Fruit fly (Drosophila melanogaster) whole organism, embryonic: ENCODE results near the gene CG17187.

Experiments used
- BEAF-32 ChIP-seq: fragments of 200-800 bp; sonication (Bioruptor generic); optimal IDR thresholded peaks from 3 replicates; lab custom pipeline; 2017; ENCODE audit warnings: missing biosample characterization, missing genetic modification characterization, mild to moderate bottlenecking, moderate library complexity, missing genetic modification reagents
- Bteb2 ChIP-seq: fragments of 200-800 bp; sonication (Bioruptor generic); optimal IDR thresholded peaks from 2 replicates; lab custom pipeline; 2016; ENCODE audit warnings: missing biosample characterization, missing genetic modification characterization
- CG11085 ChIP-seq: fragments of 200-800 bp; sonication (Bioruptor generic); IDR thresholded peaks from 2 replicates; pipeline ENCODE4 v1.3.6; 2022; ENCODE audit warnings: missing biosample characterization, missing genetic modification characterization
- CG11695 ChIP-seq: fragments of 200-800 bp; sonication (Bioruptor generic); IDR thresholded peaks from 3 replicates; pipeline ENCODE4 v1.3.6; 2022; ENCODE audit warnings: missing biosample characterization, missing genetic modification characterization
- CG15073 ChIP-seq: fragments of 200-800 bp; sonication (Bioruptor generic); optimal IDR thresholded peaks from 2 replicates; lab custom pipeline; 2016; ENCODE audit warnings: missing biosample characterization, missing genetic modification characterization
- CG1602 ChIP-seq: fragments of 200-800 bp; sonication (Bioruptor generic); optimal IDR thresholded peaks from 3 replicates; lab custom pipeline; 2016; ENCODE audit warnings: missing biosample characterization, missing genetic modification characterization
- CG17328 ChIP-seq: fragments of 200-800 bp; sonication (Bioruptor generic); IDR thresholded peaks from 2 replicates; pipeline ENCODE4 v1.3.6; 2022; ENCODE audit warnings: missing biosample characterization, missing genetic modification characterization
- CG18011 ChIP-seq: fragments of 200-800 bp; sonication (Bioruptor generic); optimal IDR thresholded peaks from 2 replicates; lab custom pipeline; 2017; ENCODE audit warnings: missing biosample characterization, missing genetic modification characterization, mild to moderate bottlenecking, moderate library complexity, missing genotype
- CG2199 ChIP-seq: fragments of 200-800 bp; sonication (Bioruptor generic); IDR thresholded peaks from 3 replicates; pipeline ENCODE4 v1.3.6; 2022; ENCODE audit warnings: missing biosample characterization, missing genetic modification characterization
- CG3163 ChIP-seq: fragments of 200-800 bp; sonication (Bioruptor generic); optimal IDR thresholded peaks from 3 replicates; lab custom pipeline; 2016; ENCODE audit warnings: missing biosample characterization, missing genetic modification characterization
- CG32532 ChIP-seq: fragments of 200-800 bp; sonication (Bioruptor generic); IDR thresholded peaks from 2 replicates; pipeline ENCODE4 v1.3.6; 2022; ENCODE audit warnings: missing biosample characterization, missing genetic modification characterization
- CG32772 ChIP-seq: fragments of 200-800 bp; sonication (Bioruptor generic); IDR thresholded peaks from 2 replicates; pipeline ENCODE4 v1.3.6; 2022; ENCODE audit warnings: missing biosample characterization, missing genetic modification characterization
- CG34224 ChIP-seq: fragments of 200-800 bp; sonication (Bioruptor generic); IDR thresholded peaks from 3 replicates; pipeline ENCODE4 v1.3.6; 2022; ENCODE audit warnings: missing biosample characterization, missing genetic modification characterization; ENCODE audit not compliant: partially characterized antibody
- CG34376 ChIP-seq: fragments of 200-800 bp; sonication (Bioruptor generic); optimal IDR thresholded peaks from 2 replicates; lab custom pipeline; 2018; ENCODE audit warnings: missing biosample characterization, mild to moderate bottlenecking, missing genetic modification characterization
- CG42726 ChIP-seq: fragments of 200-800 bp; sonication (Bioruptor generic); IDR thresholded peaks from 2 replicates; pipeline ENCODE4 v1.3.6; 2022; ENCODE audit warnings: missing biosample characterization, missing genetic modification characterization; ENCODE audit not compliant: partially characterized antibody
- CG8089 ChIP-seq: fragments of 200-800 bp; sonication (Bioruptor generic); optimal IDR thresholded peaks from 3 replicates; lab custom pipeline; 2016; ENCODE audit warnings: missing biosample characterization, missing genetic modification characterization
- CG9817 ChIP-seq: fragments of 200-800 bp; sonication (Bioruptor generic); optimal IDR thresholded peaks from 2 replicates; lab custom pipeline; 2018; ENCODE audit warnings: missing biosample characterization, mild to moderate bottlenecking, missing genetic modification characterization, moderate library complexity
- CTCF ChIP-seq: fragments of 200-800 bp; sonication (Bioruptor generic); optimal IDR thresholded peaks from 2 replicates; lab custom pipeline; 2017; ENCODE audit warnings: missing biosample characterization, mild to moderate bottlenecking, missing genetic modification characterization, moderate library complexity
- Hey ChIP-seq: fragments of 200-800 bp; sonication (Bioruptor generic); optimal IDR thresholded peaks from 3 replicates; lab custom pipeline; 2018; ENCODE audit warnings: missing biosample characterization, mild to moderate bottlenecking, missing genetic modification characterization
- HmgZ ChIP-seq: fragments of 200-800 bp; sonication (Bioruptor generic); optimal IDR thresholded peaks from 2 replicates; lab custom pipeline; 2018; ENCODE audit warnings: missing biosample characterization, mild to moderate bottlenecking, missing genetic modification characterization
- Hr3 ChIP-seq: fragments of 200-800 bp; sonication (Bioruptor generic); optimal IDR thresholded peaks from 3 replicates; lab custom pipeline; 2016; ENCODE audit warnings: missing biosample characterization, missing genetic modification characterization
- Hr51 ChIP-seq, 2 experiments: fragments of 200-800 bp; sonication (Bioruptor generic); optimal IDR thresholded peaks; 2 replicates in 1 of 2; 3 replicates in 1 of 2; lab custom pipeline; 2016 to 2018; ENCODE audit warnings: missing biosample characterization in 2 of 2, missing genetic modification characterization in 2 of 2, mild to moderate bottlenecking in 1 of 2, moderate library complexity in 1 of 2
- Hsf ChIP-seq: fragments of 200-800 bp; sonication (Bioruptor generic); optimal IDR thresholded peaks from 3 replicates; lab custom pipeline; 2016; ENCODE audit warnings: missing biosample characterization, missing genetic modification characterization
- MESR4 ChIP-seq: fragments of 200-800 bp; sonication (Bioruptor generic); optimal IDR thresholded peaks from 2 replicates; lab custom pipeline; 2018; ENCODE audit warnings: missing biosample characterization, mild to moderate bottlenecking, missing genetic modification characterization, moderate library complexity
- Side ChIP-seq: fragments of 200-800 bp; sonication (Bioruptor generic); optimal IDR thresholded peaks from 2 replicates; lab custom pipeline; 2016; ENCODE audit warnings: missing biosample characterization, missing genetic modification characterization
- Sox102F ChIP-seq: fragments of 200-800 bp; sonication (Bioruptor generic); optimal IDR thresholded peaks from 2 replicates; lab custom pipeline; 2018; ENCODE audit warnings: missing biosample characterization, mild to moderate bottlenecking, missing genetic modification characterization, moderate library complexity
- Sry-β ChIP-seq: fragments of 200-800 bp; sonication (Bioruptor generic); optimal IDR thresholded peaks from 2 replicates; lab custom pipeline; 2018; ENCODE audit warnings: missing biosample characterization, mild to moderate bottlenecking, missing genetic modification characterization, moderate library complexity
- Trl ChIP-seq, 3 experiments: fragments of >200 bp in 2 of 3; fragments of 200-800 bp in 1 of 3; sonication (Bioruptor generic) in 1 of 3; optimal IDR thresholded peaks; 2 replicates in 1 of 3; 3 replicates in 2 of 3; lab custom pipeline; 2016 to 2017; ENCODE audit warnings: missing biosample characterization in 1 of 3, missing genetic modification characterization in 1 of 3
- YL-1 ChIP-seq: fragments of 200-800 bp; sonication (Bioruptor generic); optimal IDR thresholded peaks from 3 replicates; lab custom pipeline; 2017; ENCODE audit warnings: missing biosample characterization, mild to moderate bottlenecking, missing genetic modification characterization
- br ChIP-seq: fragments of >200 bp; optimal IDR thresholded peaks from 2 replicates; lab custom pipeline; 2017
- danr ChIP-seq: fragments of 200-800 bp; sonication (Bioruptor generic); IDR thresholded peaks from 2 replicates; pipeline ENCODE4 v1.3.6; 2022; ENCODE audit warnings: missing biosample characterization, missing genetic modification characterization
- fd64A ChIP-seq: fragments of 200-800 bp; sonication (Bioruptor generic); optimal IDR thresholded peaks from 3 replicates; lab custom pipeline; 2018; ENCODE audit warnings: missing biosample characterization, mild to moderate bottlenecking, missing genetic modification characterization
- hbn ChIP-seq: fragments of 200-800 bp; sonication (Bioruptor generic); IDR thresholded peaks from 2 replicates; pipeline ENCODE4 v1.3.6; 2022; ENCODE audit warnings: missing biosample characterization, missing genetic modification characterization; ENCODE audit not compliant: partially characterized antibody
- her ChIP-seq: fragments of 200-800 bp; sonication (Bioruptor generic); optimal IDR thresholded peaks from 2 replicates; lab custom pipeline; 2016; ENCODE audit warnings: missing biosample characterization, missing genetic modification characterization
- hkb ChIP-seq, 2 experiments: fragments of 200-800 bp in 1 of 2; fragments of >200 bp in 1 of 2; sonication (Bioruptor generic) in 1 of 2; IDR thresholded peaks in 1 of 2; optimal IDR thresholded peaks in 1 of 2; 2 replicates each; pipeline versions ENCODE4 v1.3.6 to Lab custom; 2017 to 2022; ENCODE audit warnings: missing biosample characterization in 1 of 2, missing genetic modification characterization in 1 of 2
- jigr1 ChIP-seq: fragments of 200-800 bp; sonication (Bioruptor generic); IDR thresholded peaks from 3 replicates; pipeline ENCODE4 v1.3.6; 2022; ENCODE audit warnings: missing biosample characterization, missing genetic modification characterization
- jumu ChIP-seq: fragments of 200-800 bp; sonication (Bioruptor generic); optimal IDR thresholded peaks from 3 replicates; lab custom pipeline; 2016; ENCODE audit warnings: missing biosample characterization, missing genetic modification characterization
- lmd ChIP-seq: fragments of 200-800 bp; sonication (Bioruptor generic); IDR thresholded peaks from 2 replicates; pipeline ENCODE4 v1.3.6; 2022; ENCODE audit warnings: missing biosample characterization, missing genetic modification characterization
- nerfin-2 ChIP-seq: fragments of 200-800 bp; sonication (Bioruptor generic); IDR thresholded peaks from 2 replicates; pipeline ENCODE4 v1.3.6; 2022; ENCODE audit warnings: missing biosample characterization, missing genetic modification characterization; ENCODE audit not compliant: partially characterized antibody
- nom ChIP-seq: fragments of 200-800 bp; sonication (Bioruptor generic); optimal IDR thresholded peaks from 2 replicates; lab custom pipeline; 2017; ENCODE audit warnings: missing biosample characterization, missing genetic modification characterization, mild to moderate bottlenecking, moderate library complexity, missing genetic modification reagents
- pita ChIP-seq: fragments of 200-800 bp; sonication (Bioruptor generic); optimal IDR thresholded peaks from 2 replicates; lab custom pipeline; 2017; ENCODE audit warnings: missing biosample characterization, mild to moderate bottlenecking, missing genetic modification characterization
- ranshi ChIP-seq: fragments of 200-800 bp; sonication (Bioruptor generic); IDR thresholded peaks from 2 replicates; pipeline ENCODE4 v1.3.6; 2022; ENCODE audit warnings: missing biosample characterization, missing genetic modification characterization
- tio ChIP-seq: fragments of 200-800 bp; sonication (Bioruptor generic); optimal IDR thresholded peaks from 2 replicates; lab custom pipeline; 2017; ENCODE audit warnings: missing biosample characterization, missing genetic modification characterization, inconsistent platforms
- twi ChIP-seq: fragments of 200-800 bp; optimal IDR thresholded peaks from 2 replicates; lab custom pipeline; 2019; ENCODE audit warnings: missing biosample characterization, mild to moderate bottlenecking, missing genetic modification characterization, moderate library complexity
- vfl ChIP-seq: fragments of 200-800 bp; sonication (Bioruptor generic); optimal IDR thresholded peaks from 2 replicates; lab custom pipeline; 2016; ENCODE audit warnings: missing biosample characterization, missing genetic modification characterization
- vnd ChIP-seq: fragments of 200-800 bp; sonication (Bioruptor generic); IDR thresholded peaks from 3 replicates; pipeline ENCODE4 v1.3.6; 2022; ENCODE audit warnings: missing biosample characterization, missing genetic modification characterization; ENCODE audit not compliant: partially characterized antibody
- wdn ChIP-seq: fragments of 200-800 bp; sonication (Bioruptor generic); IDR thresholded peaks from 2 replicates; pipeline ENCODE4 v1.3.6; 2022; ENCODE audit warnings: missing biosample characterization, missing genetic modification characterization
- z ChIP-seq: fragments of 200-800 bp; sonication (Bioruptor generic); IDR thresholded peaks from 3 replicates; pipeline ENCODE4 v1.3.6; 2022; ENCODE audit warnings: missing biosample characterization, missing genetic modification characterization

The CG17187 gene

dm6 chr3R:11221437-11222230 lies 10.0 kb downstream of the CG17187 start, which contains the start of the genes CG6693 and RpL3 (continued):
- TF ChIP-seq CG2199, result no peak
- no peak for TF ChIP-seq jumu (GFP tag; lab: Kevin White, UChicago)
- peak; percentile 75 for TF ChIP-seq CG11085 (GFP tag; lab: Robert Waterston, UW)
- TF ChIP-seq pita, result peak; percentile 87
- no peak for TF ChIP-seq Sox102F (GFP tag; lab: Kevin White, UChicago)
- peak; percentile 93 for TF ChIP-seq hkb (optimal IDR thresholded peaks at IDR 0.05; lab: Kevin White, UChicago)
- TF ChIP-seq hkb (GFP tag; IDR thresholded peaks at IDR 0.05; lab: Robert Waterston, UW), result peak; percentile 67
- peak; percentile 42 for TF ChIP-seq Hr3
- peak; percentile 20 for TF ChIP-seq CG9817 (tag; lab: Kevin White, UChicago)
- TF ChIP-seq Hsf (GFP tag; lab: Kevin White, UChicago), result peak; percentile 59
- peak; percentile 57; the same call in 2 of the 3 replicates for TF ChIP-seq CG11695 (GFP tag; lab: Robert Waterston, UW)
- TF ChIP-seq nerfin-2, result no peak
- peak; percentile 61 for TF ChIP-seq BEAF-32 (GFP tag; lab: Kevin White, UChicago)
- TF ChIP-seq YL-1 (GFP tag; lab: Kevin White, UChicago), result peak; percentile 98
- TF ChIP-seq CG18011 (GFP tag; lab: Kevin White, UChicago), result peak; percentile 24
- TF ChIP-seq CTCF, result peak; percentile 64
- peak; percentile 86 for TF ChIP-seq CG32532 (GFP tag; lab: Robert Waterston, UW)
- no peak for TF ChIP-seq CG15073
- TF ChIP-seq z (GFP tag; lab: Robert Waterston, UW), result peak; percentile 56; the same call in 1 of the 3 replicates
- TF ChIP-seq wdn (GFP tag; lab: Robert Waterston, UW), result peak; percentile 52; the same call in 1 of the 2 replicates
- peak; percentile 65 for TF ChIP-seq CG8089 (GFP tag; lab: Kevin White, UChicago)
- TF ChIP-seq jigr1 (GFP tag; lab: Robert Waterston, UW), result no peak
- no peak for TF ChIP-seq br (lab: Kevin White, UChicago)
- peak; percentile 63 for TF ChIP-seq Side (GFP tag; lab: Kevin White, UChicago)
- no peak for TF ChIP-seq tio (GFP tag; lab: Kevin White, UChicago)
- peak; percentile 92 for TF ChIP-seq nom (GFP tag; lab: Kevin White, UChicago)
- TF ChIP-seq Bteb2, result peak; percentile 27
- peak; percentile 63 for TF ChIP-seq CG17328 (GFP tag; lab: Robert Waterston, UW)
- peak in 1 of 2 experiments; percentile 12 for TF ChIP-seq Trl (optimal IDR thresholded peaks at IDR 0.05; lab: Kevin White, UChicago)
- peak; percentile 84 for TF ChIP-seq Trl (GFP tag; optimal IDR thresholded peaks at IDR 0.05; lab: Kevin White, UChicago)
- no peak; the same call in 2 of the 3 replicates for TF ChIP-seq CG34224
- TF ChIP-seq HmgZ (tag; lab: Kevin White, UChicago), result peak; percentile 81
- TF ChIP-seq Hey (tag; lab: Kevin White, UChicago), result peak; percentile 66
- TF ChIP-seq fd64A, result peak; percentile 89
- peak; percentile 21 for TF ChIP-seq CG1602 (GFP tag; lab: Kevin White, UChicago)
- no peak for TF ChIP-seq danr (GFP tag; lab: Robert Waterston, UW)
- no peak for TF ChIP-seq hbn (GFP tag; lab: Robert Waterston, UW)
- TF ChIP-seq Sry-β (GFP tag; lab: Kevin White, UChicago), result peak; percentile 45
- peak; percentile 98 for TF ChIP-seq MESR4 (GFP tag; lab: Kevin White, UChicago)
- TF ChIP-seq ranshi (GFP tag; lab: Robert Waterston, UW), result peak; percentile 49; the same call in 1 of the 2 replicates
- TF ChIP-seq CG42726 (GFP tag; lab: Robert Waterston, UW), result peak; percentile 77; the same call in 1 of the 2 replicates
- TF ChIP-seq twi (tag; lab: Kevin White, UChicago), result peak; percentile 24
- TF ChIP-seq CG34376 (GFP tag; lab: Kevin White, UChicago), result peak; percentile 98
- TF ChIP-seq vfl (GFP tag; lab: Kevin White, UChicago), result peak; percentile 63
- no peak for TF ChIP-seq CG32772 (GFP tag; lab: Robert Waterston, UW)
- no peak for TF ChIP-seq vnd (GFP tag; lab: Robert Waterston, UW)
- TF ChIP-seq Hr51 (GFP tag; optimal IDR thresholded peaks at IDR 0.05; lab: Kevin White, UChicago), result peak; percentile 68 to 70
- TF ChIP-seq CG3163 (GFP tag; lab: Kevin White, UChicago), result peak; percentile 56
- no peak; the same call in 1 of the 2 replicates for TF ChIP-seq lmd (GFP tag; lab: Robert Waterston, UW)
- peak; percentile 62 for TF ChIP-seq her (GFP tag; lab: Kevin White, UChicago)
